Fruit fly (Drosophila melanogaster): ENCODE results near the gene Rbsn-5.

DNA sequence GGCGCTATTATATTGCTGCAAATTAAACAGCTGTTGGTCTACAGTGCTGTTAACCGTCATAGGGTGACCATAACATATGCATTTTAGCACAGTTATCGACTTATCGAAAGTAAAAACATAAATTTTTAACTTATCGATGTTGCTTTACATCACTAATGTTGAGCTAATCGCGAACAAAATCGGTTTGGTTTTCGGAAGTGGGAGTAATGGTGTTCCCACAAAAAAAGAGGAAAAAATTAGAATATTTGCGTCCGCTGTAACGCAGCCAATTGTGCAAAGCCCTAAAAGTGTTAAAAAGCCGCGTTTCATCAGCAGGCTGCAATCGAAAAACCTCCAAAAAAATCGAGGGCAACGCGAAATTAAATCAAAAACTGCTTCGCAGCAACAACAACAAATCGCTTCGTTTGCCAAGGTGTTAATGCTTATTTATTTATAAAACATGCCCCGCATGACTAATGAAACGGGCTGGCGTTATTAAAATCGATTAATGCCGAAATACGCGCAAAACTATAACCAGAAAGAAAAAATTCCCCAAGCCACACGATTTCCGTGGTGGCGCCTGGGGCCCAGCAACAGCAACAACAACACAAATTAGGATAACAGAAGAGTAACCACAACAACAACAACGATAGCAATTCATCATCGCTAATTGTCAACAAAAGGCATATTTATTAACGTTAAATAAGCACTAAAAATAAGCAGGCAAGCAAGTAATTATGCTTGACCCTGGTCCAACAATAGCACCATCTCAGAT is 32.6 kb upstream of the Rbsn-5 start, which contains the start of the genes CG12375 and CG8668:
- TF ChIP-seq psq (optimal IDR thresholded peaks at IDR 0.05) (no peak), Myc (optimal IDR thresholded peaks at IDR 0.05) (no peak), ttk (optimal IDR thresholded peaks at IDR 0.05) (no peak), Sin3A (optimal IDR thresholded peaks at IDR 0.05) (no peak)

Data from Kc167 (cell line).